Worm (Caenorhabditis elegans) whole organism, L4 larva: ENCODE data around the gene Y38C1AA.7.

Experiments
- R02D3.7 ChIP-seq: fragments of 150-350 bp; sonication (generic microtip); optimal IDR thresholded peaks from 3 replicates; lab custom pipeline; 2014; ENCODE audit warnings: missing biosample characterization, missing genetic modification characterization
- aly-2 ChIP-seq: sonication (generic microtip); optimal IDR thresholded peaks from 2 replicates; lab custom pipeline; 2018; ENCODE audit warnings: missing biosample characterization, missing genetic modification characterization
- fos-1 ChIP-seq: fragments of 150-350 bp; optimal IDR thresholded peaks from 2 replicates; lab custom pipeline; 2014; ENCODE audit warnings: missing biosample characterization, missing genetic modification characterization
- nhr-77 ChIP-seq: fragments of 150-350 bp; optimal IDR thresholded peaks from 2 replicates; lab custom pipeline; 2014; ENCODE audit warnings: missing biosample characterization, missing genetic modification characterization
- unc-130 ChIP-seq: sonication (generic microtip); optimal IDR thresholded peaks from 2 replicates; lab custom pipeline; 2016; ENCODE audit warnings: missing genetic modification reagents, missing genetic modification characterization, missing compliant biosample characterization

DNA sequence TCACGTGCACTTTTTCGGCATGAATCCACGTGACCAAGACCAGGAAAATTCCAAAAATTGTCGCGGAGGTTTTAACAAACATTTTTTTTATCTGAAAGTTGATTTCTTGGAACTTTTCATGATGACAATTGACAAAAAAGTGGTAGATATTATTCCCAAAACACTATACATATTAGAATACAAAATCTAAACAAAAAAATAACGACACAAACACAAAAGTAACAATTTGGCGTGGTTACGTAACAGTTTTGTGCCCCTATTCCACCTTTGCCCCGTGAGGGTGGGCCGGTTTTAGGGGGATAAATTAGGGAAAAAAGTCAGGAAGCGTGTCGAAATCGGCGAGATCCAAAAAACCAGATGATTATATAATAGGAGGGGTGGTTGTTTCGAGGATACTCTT, 953 bp upstream of the Y38C1AA.7 start, which contains the start of gene gegf-1:
- TF ChIP-seq fos-1 (tag; lab: Kevin White, UChicago): no peak
- TF ChIP-seq R02D3.7: no peak
- no peak for TF ChIP-seq aly-2 (tag; lab: Kevin White, UChicago)
- no peak for TF ChIP-seq unc-130 (GFP tag; lab: Kevin White, UChicago)
- TF ChIP-seq nhr-77 (tag; lab: Kevin White, UChicago): no peak
